Worm (Caenorhabditis elegans): ENCODE data around the gene F38E9.6.
"Not testable (repeated sequence)": the region's sequence is repeated elsewhere in the genome, so short reads cannot be mapped to it uniquely, and the experiment has no call there.

DNA sequence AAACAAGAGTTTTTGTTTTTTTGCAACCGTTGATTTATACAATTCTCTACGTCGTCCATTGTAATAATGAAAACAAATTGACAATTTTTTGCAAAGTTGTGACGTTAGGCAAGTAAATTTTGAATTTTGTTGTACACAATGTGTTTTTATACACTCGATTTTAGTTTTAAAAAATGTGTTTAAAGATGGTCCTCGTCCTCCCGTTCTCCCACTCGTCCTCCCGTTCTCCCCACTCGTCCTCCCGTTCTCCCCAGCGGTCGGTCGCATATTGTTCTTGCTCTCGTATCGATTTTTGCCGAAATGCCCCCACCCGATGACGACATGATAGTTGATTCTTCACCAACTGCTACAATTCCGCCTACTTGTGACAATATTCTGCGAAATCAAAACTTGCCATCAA is 19.4 kb downstream of the F38E9.6 start, which contains the start of gene F38E9.4:
- TF ChIP-seq hlh-1 (tag; optimal IDR thresholded peaks at IDR 0.05); unc-39 (tag; optimal IDR thresholded peaks at IDR 0.05); unc-62 (GFP tag; optimal IDR thresholded peaks at IDR 0.05); nhr-12 (tag; optimal IDR thresholded peaks at IDR 0.05); snpc-4 (tag; optimal IDR thresholded peaks at IDR 0.05); bed-3 (GFP tag; optimal IDR thresholded peaks at IDR 0.05); nhr-28 (tag; optimal IDR thresholded peaks at IDR 0.05); tbx-8 (GFP tag; optimal IDR thresholded peaks at IDR 0.05); elt-1 (tag; optimal IDR thresholded peaks at IDR 0.05; ENCODE audit: borderline replicate concordance, insufficient read depth); elt-3 (tag; optimal IDR thresholded peaks at IDR 0.05); pha-4 (tag; optimal IDR thresholded peaks at IDR 0.05): not testable (repeated sequence)

All from whole organism, mixed stage, embryonic.